Worm (Caenorhabditis elegans) whole organism, late embryonic: ENCODE results near the gene Y54G2A.45.
"Not testable (repeated sequence)": the region's sequence is repeated elsewhere in the genome, so short reads cannot be mapped to it uniquely, and the experiment has no call there.

Source experiments
- C08G9.2 ChIP-seq: sonication (generic microtip); optimal IDR thresholded peaks from 2 replicates; lab custom pipeline; 2016; ENCODE audit warnings: mild to moderate bottlenecking, missing genetic modification characterization, moderate library complexity, missing compliant biosample characterization
- C38D4.7 ChIP-seq: fragments of 200-800 bp; sonication (Bioruptor generic); optimal IDR thresholded peaks from 2 replicates; lab custom pipeline; 2018; ENCODE audit warnings: mild to moderate bottlenecking, missing genetic modification characterization, moderate library complexity, missing compliant biosample characterization
- F13H6.1 ChIP-seq: sonication (generic microtip); optimal IDR thresholded peaks from 2 replicates; lab custom pipeline; 2016; ENCODE audit warnings: missing genetic modification characterization, missing compliant biosample characterization
- K02D7.2 ChIP-seq: sonication (generic microtip); optimal IDR thresholded peaks from 2 replicates; lab custom pipeline; 2017; ENCODE audit warnings: mild to moderate bottlenecking, missing genetic modification characterization, missing compliant biosample characterization
- K09A11.1 ChIP-seq: sonication (generic microtip); optimal IDR thresholded peaks from 2 replicates; lab custom pipeline; 2017; ENCODE audit warnings: antibody characterized with exemption, mild to moderate bottlenecking, missing genetic modification characterization, missing compliant biosample characterization; ENCODE audit not compliant: insufficient read depth
- T23F11.4 ChIP-seq: fragments of 200-800 bp; sonication (Bioruptor generic); optimal IDR thresholded peaks from 2 replicates; lab custom pipeline; 2018; ENCODE audit warnings: mild to moderate bottlenecking, missing genetic modification characterization, missing compliant biosample characterization
- ahr-1 ChIP-seq: sonication (generic microtip); optimal IDR thresholded peaks from 2 replicates; lab custom pipeline; 2016; ENCODE audit warnings: missing genetic modification characterization, missing compliant biosample characterization
- ceh-18 ChIP-seq: sonication (generic microtip); optimal IDR thresholded peaks from 2 replicates; lab custom pipeline; 2016; ENCODE audit warnings: missing genetic modification characterization, missing compliant biosample characterization
- ceh-22 ChIP-seq: sonication (generic microtip); optimal IDR thresholded peaks from 2 replicates; lab custom pipeline; 2017; ENCODE audit warnings: missing biosample characterization, missing genetic modification characterization
- ceh-24 ChIP-seq: sonication (generic microtip); optimal IDR thresholded peaks from 2 replicates; lab custom pipeline; 2016; ENCODE audit warnings: mild to moderate bottlenecking, missing genetic modification characterization, missing compliant biosample characterization
- ceh-34 ChIP-seq: sonication (generic microtip); optimal IDR thresholded peaks from 2 replicates; lab custom pipeline; 2016; ENCODE audit warnings: mild to moderate bottlenecking, missing genetic modification characterization, missing compliant biosample characterization
- ceh-45 ChIP-seq: fragments of 200-800 bp; sonication (Bioruptor generic); IDR thresholded peaks from 2 replicates; pipeline ENCODE4 v1.3.6; 2022; ENCODE audit warnings: missing genetic modification reagents, missing genetic modification characterization, missing compliant biosample characterization
- ceh-6 ChIP-seq: fragments of 200-800 bp; sonication (Bioruptor generic); optimal IDR thresholded peaks from 2 replicates; lab custom pipeline; 2018; ENCODE audit warnings: mild to moderate bottlenecking, missing genetic modification characterization, missing compliant biosample characterization
- dve-1 ChIP-seq: sonication (generic microtip); optimal IDR thresholded peaks from 2 replicates; lab custom pipeline; 2017; ENCODE audit warnings: antibody characterized with exemption, mild to moderate bottlenecking, missing genetic modification characterization, missing compliant biosample characterization
- elt-2 ChIP-seq: sonication (generic microtip); optimal IDR thresholded peaks from 2 replicates; lab custom pipeline; 2016; ENCODE audit warnings: missing genetic modification reagents, missing genetic modification characterization, missing compliant biosample characterization
- elt-4 ChIP-seq: sonication (generic microtip); optimal IDR thresholded peaks from 2 replicates; lab custom pipeline; 2016; ENCODE audit warnings: missing genetic modification characterization, missing compliant biosample characterization
- ets-4 ChIP-seq: sonication (generic microtip); optimal IDR thresholded peaks from 2 replicates; lab custom pipeline; 2016; ENCODE audit warnings: missing genetic modification characterization, missing compliant biosample characterization
- eyg-1 ChIP-seq: sonication (generic microtip); optimal IDR thresholded peaks from 2 replicates; lab custom pipeline; 2016; ENCODE audit warnings: missing genotype, missing genetic modification characterization, missing compliant biosample characterization
- fax-1 ChIP-seq: sonication (generic microtip); optimal IDR thresholded peaks from 2 replicates; lab custom pipeline; 2016; ENCODE audit warnings: missing genotype, missing genetic modification characterization, missing compliant biosample characterization
- fkh-6 ChIP-seq: sonication (generic microtip); optimal IDR thresholded peaks from 2 replicates; lab custom pipeline; 2016; ENCODE audit warnings: missing genetic modification characterization, missing compliant biosample characterization
- gmeb-2 ChIP-seq: sonication (generic microtip); optimal IDR thresholded peaks from 2 replicates; lab custom pipeline; 2016; ENCODE audit warnings: missing genetic modification characterization, inconsistent platforms, missing compliant biosample characterization
- hlh-13 ChIP-seq: fragments of 200-800 bp; sonication (Bioruptor generic); optimal IDR thresholded peaks from 2 replicates; lab custom pipeline; 2018; ENCODE audit warnings: mild to moderate bottlenecking, missing genetic modification characterization, missing compliant biosample characterization
- hlh-15 ChIP-seq: sonication (generic microtip); optimal IDR thresholded peaks from 2 replicates; lab custom pipeline; 2016; ENCODE audit warnings: missing genetic modification characterization, missing compliant biosample characterization
- hlh-30 ChIP-seq: sonication (generic microtip); optimal IDR thresholded peaks from 2 replicates; lab custom pipeline; 2017; ENCODE audit warnings: antibody characterized with exemption, missing genetic modification characterization, missing compliant biosample characterization; ENCODE audit not compliant: insufficient read depth
- hlh-6 ChIP-seq: sonication (generic microtip); optimal IDR thresholded peaks from 2 replicates; lab custom pipeline; 2016; ENCODE audit warnings: missing genotype, missing genetic modification characterization, missing compliant biosample characterization
- lin-11 ChIP-seq: fragments of 200-800 bp; sonication (Bioruptor generic); optimal IDR thresholded peaks from 2 replicates; lab custom pipeline; 2018; ENCODE audit warnings: mild to moderate bottlenecking, missing genetic modification characterization, missing compliant biosample characterization
- madf-2 ChIP-seq: sonication (generic microtip); optimal IDR thresholded peaks from 2 replicates; lab custom pipeline; 2017; ENCODE audit warnings: missing genetic modification characterization, missing compliant biosample characterization
- npax-4 ChIP-seq: sonication (generic microtip); optimal IDR thresholded peaks from 2 replicates; lab custom pipeline; 2016; ENCODE audit warnings: missing genetic modification characterization, missing compliant biosample characterization
- odd-2 ChIP-seq: sonication (generic microtip); optimal IDR thresholded peaks from 2 replicates; lab custom pipeline; 2017; ENCODE audit warnings: antibody characterized with exemption, mild to moderate bottlenecking, missing genetic modification characterization, missing compliant biosample characterization
- pag-3 ChIP-seq: sonication (generic microtip); optimal IDR thresholded peaks from 2 replicates; lab custom pipeline; 2016; ENCODE audit warnings: missing compliant biosample characterization, missing genetic modification characterization, borderline replicate concordance
- pax-1 ChIP-seq: fragments of 150-350 bp; optimal IDR thresholded peaks from 2 replicates; lab custom pipeline; 2014; ENCODE audit warnings: missing biosample characterization, missing genetic modification characterization
- pha-2 ChIP-seq: sonication (generic microtip); optimal IDR thresholded peaks from 2 replicates; lab custom pipeline; 2017; ENCODE audit warnings: mild to moderate bottlenecking, missing genetic modification characterization, missing compliant biosample characterization
- pha-4 ChIP-seq: fragments of 150-350 bp; optimal IDR thresholded peaks from 2 replicates; lab custom pipeline; 2018; ENCODE audit warnings: missing biosample characterization, missing genetic modification reagents, missing genetic modification characterization
- pros-1 ChIP-seq: fragments of 150-350 bp; optimal IDR thresholded peaks from 2 replicates; lab custom pipeline; 2014; ENCODE audit warnings: missing biosample characterization, missing genetic modification reagents, missing genetic modification characterization
- ref-2 ChIP-seq: sonication (generic microtip); optimal IDR thresholded peaks from 2 replicates; lab custom pipeline; 2016; ENCODE audit warnings: missing genetic modification characterization, missing compliant biosample characterization
- rnt-1 ChIP-seq: sonication (generic microtip); optimal IDR thresholded peaks from 2 replicates; lab custom pipeline; 2016; ENCODE audit warnings: missing genetic modification characterization, missing compliant biosample characterization
- sdc-2 ChIP-seq: sonication (generic microtip); optimal IDR thresholded peaks from 2 replicates; lab custom pipeline; 2016; ENCODE audit warnings: missing genotype, missing genetic modification characterization, missing compliant biosample characterization
- sox-2 ChIP-seq: fragments of 200-800 bp; sonication (Bioruptor generic); IDR thresholded peaks from 2 replicates; pipeline ENCODE4 v1.3.6; 2022; ENCODE audit warnings: missing genetic modification reagents, missing genetic modification characterization, missing compliant biosample characterization
- sox-4 ChIP-seq: sonication (generic microtip); optimal IDR thresholded peaks from 2 replicates; lab custom pipeline; 2017; ENCODE audit warnings: mild to moderate bottlenecking, missing genetic modification characterization, inconsistent platforms, missing compliant biosample characterization
- tbx-2 ChIP-seq: sonication (generic microtip); optimal IDR thresholded peaks from 2 replicates; lab custom pipeline; 2016; ENCODE audit warnings: missing genetic modification characterization, missing compliant biosample characterization
- tbx-7 ChIP-seq: sonication (generic microtip); optimal IDR thresholded peaks from 2 replicates; lab custom pipeline; 2016; ENCODE audit warnings: missing genotype, missing genetic modification characterization, missing compliant biosample characterization
- ttx-3 ChIP-seq: sonication (generic microtip); optimal IDR thresholded peaks from 2 replicates; lab custom pipeline; 2016; ENCODE audit warnings: missing genetic modification reagents, missing genetic modification characterization, missing compliant biosample characterization
- unc-3 ChIP-seq, 2 experiments: fragments of 200-800 bp in 1 of 2; sonication (Bioruptor generic) in 1 of 2; sonication (generic microtip) in 1 of 2; conservative IDR thresholded peaks in 1 of 2; optimal IDR thresholded peaks in 1 of 2; 2 replicates each; pipeline versions ENCODE4 v1.3.6 to Lab custom; 2016 to 2022; ENCODE audit warnings: missing compliant biosample characterization in 2 of 2, missing genetic modification characterization in 2 of 2, missing genetic modification reagents in 1 of 2
- unc-42 ChIP-seq: sonication (generic microtip); optimal IDR thresholded peaks from 2 replicates; lab custom pipeline; 2016; ENCODE audit warnings: missing genotype, missing genetic modification characterization, missing compliant biosample characterization
- unc-55 ChIP-seq: sonication (generic microtip); optimal IDR thresholded peaks from 2 replicates; lab custom pipeline; 2017; ENCODE audit warnings: missing biosample characterization, missing genetic modification reagents, missing genetic modification characterization
- ztf-16 ChIP-seq: sonication (generic microtip); optimal IDR thresholded peaks from 2 replicates; lab custom pipeline; 2017; ENCODE audit warnings: missing genetic modification characterization, missing compliant biosample characterization

Y54G2A.45 gene

ce11 chrIV:2799890-2800289 lies 5.8 kb upstream of the Y54G2A.45 start:
- no peak for TF ChIP-seq tbx-7
- no peak for TF ChIP-seq ceh-45 (GFP tag; lab: Robert Waterston, UW)
- TF ChIP-seq ceh-24 (tag; lab: Kevin White, UChicago) = no peak
- no peak for TF ChIP-seq elt-2 (tag; lab: Kevin White, UChicago)
- no peak for TF ChIP-seq F13H6.1 (tag; lab: Kevin White, UChicago)
- TF ChIP-seq eyg-1 (tag; lab: Kevin White, UChicago) = no peak
- no peak for TF ChIP-seq madf-2 (tag; lab: Kevin White, UChicago)
- TF ChIP-seq ref-2 (tag; lab: Kevin White, UChicago) = no peak
- TF ChIP-seq, all 69 proteins: peak for 0

DNA sequence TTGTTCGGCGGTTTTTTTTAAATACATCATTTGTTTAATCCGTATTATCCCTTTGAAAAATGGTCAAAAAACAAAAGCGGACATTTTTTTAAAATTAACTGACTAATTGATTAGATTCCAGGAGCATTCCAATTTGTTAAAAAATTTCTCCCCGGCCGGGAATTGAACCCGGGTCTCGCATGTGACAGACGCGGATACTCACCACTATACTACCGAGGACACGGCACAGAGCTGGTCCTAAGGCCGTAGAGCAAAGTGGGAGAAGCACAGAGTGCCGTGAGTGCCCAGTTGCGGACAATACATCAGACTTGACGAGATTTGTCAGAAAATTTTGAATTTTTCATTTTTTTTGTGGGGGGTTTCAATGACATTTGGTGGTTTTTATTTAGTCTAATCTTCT lies 4.7 kb upstream of the Y54G2A.45 start:
- TF ChIP-seq madf-2 (tag; lab: Kevin White, UChicago) (no peak), C08G9.2 (peak; percentile 15), hlh-30 (tag; lab: Kevin White, UChicago) (peak; percentile 54), hlh-13 (GFP tag; lab: Kevin White, UChicago) (no peak), elt-4 (no peak)
- TF ChIP-seq, all 69 proteins: peak for 2

ce11 chrIV:2801558-2801957 lies 4.1 kb upstream of the Y54G2A.45 start, which contains the start of gene Y54G2A.44:
Y54G2A.44 (plus strand) TSS chrIV:2801858.
- not testable (repeated sequence) for TF ChIP-seq ztf-16; pros-1 (tag; lab: Kevin White, UChicago); sox-2 (GFP tag; lab: Robert Waterston, UW)

ce11 chrIV:2802193-2802592 lies 3.5 kb upstream of the Y54G2A.45 start:
- TF ChIP-seq unc-55 (no peak), lin-11 (tag; lab: Kevin White, UChicago) (no peak), gmeb-2 (tag; lab: Kevin White, UChicago) (peak; percentile 14), ets-4 (tag; lab: Kevin White, UChicago) (no peak), fkh-6 (tag; lab: Kevin White, UChicago) (no peak), pax-1 (tag; lab: Kevin White, UChicago) (no peak), pha-4 (no peak), K02D7.2 (tag; lab: Kevin White, UChicago) (no peak), K09A11.1 (tag; lab: Kevin White, UChicago) (no peak), unc-42 (tag; lab: Kevin White, UChicago) (no peak), pros-1 (tag; lab: Kevin White, UChicago) (no peak), hlh-13 (GFP tag; lab: Kevin White, UChicago) (no peak), sox-4 (tag; lab: Kevin White, UChicago) (no peak), tbx-2 (peak; percentile 7), ceh-6 (GFP tag; lab: Kevin White, UChicago) (peak; percentile 38), T23F11.4 (GFP tag; lab: Kevin White, UChicago) (no peak), rnt-1 (tag; lab: Kevin White, UChicago) (no peak), odd-2 (tag; lab: Kevin White, UChicago) (no peak), ceh-45 (GFP tag; lab: Robert Waterston, UW) (no peak), madf-2 (tag; lab: Kevin White, UChicago) (no peak), ahr-1 (tag; lab: Kevin White, UChicago) (no peak), fax-1 (tag; lab: Kevin White, UChicago) (no peak), ceh-22 (tag; lab: Kevin White, UChicago) (no peak), unc-3 (GFP tag; conservative IDR thresholded peaks at IDR 0.05; lab: Robert Waterston, UW) (no peak), unc-3 (tag; optimal IDR thresholded peaks at IDR 0.05; lab: Kevin White, UChicago) (no peak), pha-2 (no peak), hlh-15 (no peak), ceh-34 (no peak), pag-3 (tag; lab: Kevin White, UChicago) (no peak), dve-1 (no peak), npax-4 (tag; lab: Kevin White, UChicago) (no peak), C38D4.7 (GFP tag; lab: Kevin White, UChicago) (peak; percentile 32), C08G9.2 (peak; percentile 46), ceh-24 (tag; lab: Kevin White, UChicago) (no peak), ceh-18 (no peak), ttx-3 (tag; lab: Kevin White, UChicago) (no peak), sdc-2 (tag; lab: Kevin White, UChicago) (no peak), hlh-6 (no peak)
